Fruit fly (Drosophila melanogaster) whole organism, prepupa: Measurements from ENCODE around the gene CG31089.

Experiments
- CG10631 ChIP-seq: fragments of 200-800 bp; sonication (Bioruptor generic); optimal IDR thresholded peaks from 2 replicates; lab custom pipeline; 2016; ENCODE audit warnings: missing biosample characterization, missing genetic modification characterization
- CG11294 ChIP-seq: fragments of 200-800 bp; sonication (Bioruptor generic); IDR thresholded peaks from 2 replicates; pipeline ENCODE4 v1.3.6; 2022; ENCODE audit warnings: missing biosample characterization, missing genetic modification characterization
- CG11762 ChIP-seq: fragments of 200-800 bp; sonication (Bioruptor generic); optimal IDR thresholded peaks from 3 replicates; lab custom pipeline; 2016; ENCODE audit warnings: missing biosample characterization, missing genetic modification characterization; ENCODE audit not compliant: insufficient read depth
- CG16779 ChIP-seq: fragments of 200-800 bp; sonication (Bioruptor generic); optimal IDR thresholded peaks from 3 replicates; lab custom pipeline; 2017; ENCODE audit warnings: missing biosample characterization, mild to moderate bottlenecking, missing genetic modification characterization
- CG3032 ChIP-seq: fragments of 200-800 bp; optimal IDR thresholded peaks from 2 replicates; lab custom pipeline; 2019; ENCODE audit warnings: missing biosample characterization, mild to moderate bottlenecking, missing genetic modification characterization, moderate library complexity
- CG31627 ChIP-seq: fragments of 200-800 bp; sonication (Bioruptor generic); optimal IDR thresholded peaks from 3 replicates; lab custom pipeline; 2016; ENCODE audit warnings: missing biosample characterization, missing genetic modification characterization
- CG34406 ChIP-seq: fragments of 200-800 bp; sonication (Bioruptor generic); optimal IDR thresholded peaks from 3 replicates; lab custom pipeline; 2016; ENCODE audit warnings: missing biosample characterization, missing genetic modification characterization
- CG4318 ChIP-seq: fragments of 200-800 bp; sonication (Bioruptor generic); optimal IDR thresholded peaks from 3 replicates; lab custom pipeline; 2017; ENCODE audit warnings: missing biosample characterization, mild to moderate bottlenecking, missing genetic modification characterization
- CG6163 ChIP-seq: fragments of 200-800 bp; sonication (Bioruptor generic); IDR thresholded peaks from 3 replicates; pipeline ENCODE4 v1.3.6; 2022; ENCODE audit warnings: missing biosample characterization, missing genetic modification characterization
- CG6792 ChIP-seq: fragments of 200-800 bp; sonication (Bioruptor generic); optimal IDR thresholded peaks from 3 replicates; lab custom pipeline; 2016; ENCODE audit warnings: missing biosample characterization, missing genetic modification characterization
- CG6808 ChIP-seq: fragments of 200-800 bp; sonication (Bioruptor generic); optimal IDR thresholded peaks from 3 replicates; lab custom pipeline; 2017; ENCODE audit warnings: missing biosample characterization, missing genetic modification characterization, mild to moderate bottlenecking, moderate library complexity, missing genetic modification reagents
- CG6854 ChIP-seq: fragments of 200-800 bp; sonication (Bioruptor generic); optimal IDR thresholded peaks from 2 replicates; lab custom pipeline; 2017; ENCODE audit warnings: missing biosample characterization, mild to moderate bottlenecking, missing genetic modification characterization
- CG8632 ChIP-seq: fragments of 200-800 bp; sonication (Bioruptor generic); optimal IDR thresholded peaks from 3 replicates; lab custom pipeline; 2016; ENCODE audit warnings: missing biosample characterization, missing genetic modification characterization
- CG9139 ChIP-seq: fragments of 200-800 bp; sonication (Bioruptor generic); optimal IDR thresholded peaks from 3 replicates; lab custom pipeline; 2017; ENCODE audit warnings: missing biosample characterization, mild to moderate bottlenecking, missing genetic modification characterization
- Eip75B ChIP-seq: fragments of 200-800 bp; sonication (Bioruptor generic); optimal IDR thresholded peaks from 3 replicates; lab custom pipeline; 2016; ENCODE audit warnings: missing biosample characterization, missing genetic modification characterization
- Eip78C ChIP-seq: fragments of 200-800 bp; sonication (Bioruptor generic); peaks from one replicate; lab custom pipeline; 2016; ENCODE audit warnings: missing biosample characterization, missing genetic modification characterization
- Eip93F ChIP-seq: fragments of 200-800 bp; sonication (Bioruptor generic); optimal IDR thresholded peaks from 2 replicates; lab custom pipeline; 2016; ENCODE audit warnings: missing biosample characterization, mild to moderate bottlenecking, missing genetic modification characterization
- Gug ChIP-seq: fragments of 200-800 bp; sonication (Bioruptor generic); IDR thresholded peaks from 2 replicates; pipeline ENCODE4 v1.3.6; 2022; ENCODE audit warnings: missing biosample characterization, missing genetic modification characterization
- Hr39 ChIP-seq: fragments of 200-800 bp; sonication (Bioruptor generic); optimal IDR thresholded peaks from 2 replicates; lab custom pipeline; 2016; ENCODE audit warnings: missing biosample characterization, missing genetic modification characterization
- Lpt ChIP-seq: fragments of 200-800 bp; sonication (Bioruptor generic); optimal IDR thresholded peaks from 3 replicates; lab custom pipeline; 2016; ENCODE audit warnings: missing biosample characterization, missing genetic modification characterization
- OdsH ChIP-seq: fragments of 200-800 bp; sonication (Bioruptor generic); optimal IDR thresholded peaks from 3 replicates; lab custom pipeline; 2016; ENCODE audit warnings: missing biosample characterization, missing genetic modification characterization
- Smox ChIP-seq: fragments of 200-800 bp; sonication (Bioruptor generic); optimal IDR thresholded peaks from 3 replicates; lab custom pipeline; 2016; ENCODE audit warnings: missing biosample characterization, missing genetic modification characterization
- Sox102F ChIP-seq: fragments of 200-800 bp; sonication (Bioruptor generic); optimal IDR thresholded peaks from 2 replicates; lab custom pipeline; 2016; ENCODE audit warnings: missing biosample characterization, mild to moderate bottlenecking, missing genetic modification characterization
- acj6 ChIP-seq: fragments of 200-800 bp; sonication (Bioruptor generic); optimal IDR thresholded peaks from 3 replicates; lab custom pipeline; 2016; ENCODE audit warnings: missing biosample characterization, missing genetic modification characterization
- esn ChIP-seq: fragments of 200-800 bp; sonication (Bioruptor generic); optimal IDR thresholded peaks from 2 replicates; lab custom pipeline; 2016; ENCODE audit warnings: missing biosample characterization, mild to moderate bottlenecking, missing genetic modification characterization, moderate library complexity
- lz ChIP-seq: fragments of 200-800 bp; sonication (Bioruptor generic); optimal IDR thresholded peaks from 3 replicates; lab custom pipeline; 2016; ENCODE audit warnings: missing biosample characterization, missing genetic modification characterization
- net ChIP-seq: fragments of 200-800 bp; sonication (Bioruptor generic); optimal IDR thresholded peaks from 3 replicates; lab custom pipeline; 2016; ENCODE audit warnings: missing biosample characterization, missing genetic modification characterization
- pdm3 ChIP-seq: fragments of 200-800 bp; sonication (Bioruptor generic); optimal IDR thresholded peaks from 3 replicates; lab custom pipeline; 2016; ENCODE audit warnings: missing biosample characterization, missing genetic modification characterization
- ss ChIP-seq, 2 experiments: fragments of 200-800 bp; sonication (Bioruptor generic); optimal IDR thresholded peaks; 2 replicates in 1 of 2; 3 replicates in 1 of 2; lab custom pipeline; 2017 to 2018; ENCODE audit warnings: mild to moderate bottlenecking in 2 of 2, missing biosample characterization in 2 of 2, missing genetic modification characterization in 2 of 2, moderate library complexity in 1 of 2
- svp ChIP-seq: fragments of 200-800 bp; sonication (Bioruptor generic); peaks from one replicate; lab custom pipeline; 2016; ENCODE audit warnings: missing biosample characterization, missing genetic modification characterization

Gene CG31089

dm6 chr3R:25899690-25900089 is 2.8 kb upstream of the CG31089 start, which contains the start of gene CG31091:
TSS of gene CG31091 (plus strand) at chr3R:25899903.
- TF ChIP-seq pdm3 (GFP tag; lab: Kevin White, UChicago) (no peak), CG8632 (GFP tag; lab: Kevin White, UChicago) (no peak), acj6 (no peak), CG4318 (no peak), CG16779 (tag; lab: Kevin White, UChicago) (no peak)
- TF ChIP-seq, all 60 proteins: peak for 0

dm6 chr3R:25906722-25907121 is 4.3 kb downstream of the CG31089 start, which contains the start of gene kumpel:
TSS of gene kumpel (plus strand) at chr3R:25907022.
- TF ChIP-seq acj6: no peak
- TF ChIP-seq ss (GFP tag; optimal IDR thresholded peaks at IDR 0.05; lab: Kevin White, UChicago): no peak
- no peak for TF ChIP-seq Eip78C
- no peak for TF ChIP-seq CG34406 (GFP tag; lab: Kevin White, UChicago)
- TF ChIP-seq CG6792 (GFP tag; lab: Kevin White, UChicago): no peak
- no peak for TF ChIP-seq Lpt (GFP tag; lab: Kevin White, UChicago)
- TF ChIP-seq CG11294 (GFP tag; lab: Robert Waterston, UW): no peak
- TF ChIP-seq CG6854 (GFP tag; lab: Kevin White, UChicago): no peak
- TF ChIP-seq net (GFP tag; lab: Kevin White, UChicago): no peak
- no peak for TF ChIP-seq CG4318
- no peak for TF ChIP-seq Sox102F (GFP tag; lab: Kevin White, UChicago)
- no peak for TF ChIP-seq svp (GFP tag; lab: Kevin White, UChicago)
- TF ChIP-seq CG3032 (tag; lab: Kevin White, UChicago): no peak
- TF ChIP-seq CG10631 (GFP tag; lab: Kevin White, UChicago): no peak
- no peak for TF ChIP-seq Eip93F (GFP tag; lab: Kevin White, UChicago)
- TF ChIP-seq CG6808 (GFP tag; lab: Kevin White, UChicago): no peak
- no peak for TF ChIP-seq CG31627 (GFP tag; lab: Kevin White, UChicago)
- TF ChIP-seq OdsH: no peak
- TF ChIP-seq, all 60 proteins: peak for 0

dm6 chr3R:25919912-25920311 is 17.5 kb downstream of the CG31089 start:
- TF ChIP-seq Hr39 (GFP tag; lab: Kevin White, UChicago) (no peak), CG31627 (GFP tag; lab: Kevin White, UChicago) (no peak), CG4318 (no peak), Gug (GFP tag; lab: Robert Waterston, UW) (no peak), esn (GFP tag; lab: Kevin White, UChicago) (no peak)

dm6 chr3R:25922534-25922933 is 20.1 kb downstream of the CG31089 start, which contains the start of gene CG14546:
TSS of gene CG14546 (minus strand) at chr3R:25922634.
- TF ChIP-seq CG6163 (GFP tag; lab: Robert Waterston, UW) (no peak), CG9139 (no peak), lz (GFP tag; lab: Kevin White, UChicago) (no peak), CG6792 (GFP tag; lab: Kevin White, UChicago) (no peak), Smox (GFP tag; lab: Kevin White, UChicago) (no peak)

- TF ChIP-seq CG11762 (GFP tag; lab: Kevin White, UChicago) (no peak), Eip93F (GFP tag; lab: Kevin White, UChicago) (no peak), Eip75B (GFP tag; lab: Kevin White, UChicago) (no peak), CG10631 (GFP tag; lab: Kevin White, UChicago) (no peak)
These were observed 38.9 kb downstream of the CG31089 start for dm6 chr3R:25941310-25941709.
